Worm (Caenorhabditis elegans) whole organism, L3 larva: ENCODE measurements around the gene str-143.

Source experiments
- R02D3.7 ChIP-seq: fragments of 150-350 bp; optimal IDR thresholded peaks from 2 replicates; lab custom pipeline; 2014; ENCODE audit warnings: missing biosample characterization, missing genetic modification characterization
- ZK546.5 ChIP-seq: sonication (generic microtip); optimal IDR thresholded peaks from 2 replicates; lab custom pipeline; 2017; ENCODE audit warnings: missing biosample characterization, missing genetic modification characterization
- aly-2 ChIP-seq: fragments of 150-350 bp; optimal IDR thresholded peaks from 2 replicates; lab custom pipeline; 2014; ENCODE audit warnings: missing biosample characterization, missing genetic modification characterization
- ceh-16 ChIP-seq: sonication (generic microtip); optimal IDR thresholded peaks from 2 replicates; lab custom pipeline; 2017; ENCODE audit warnings: missing biosample characterization, missing genetic modification characterization
- ceh-28 ChIP-seq: fragments of 150-350 bp; optimal IDR thresholded peaks from 2 replicates; lab custom pipeline; 2014; ENCODE audit warnings: missing biosample characterization, missing genetic modification reagents, missing genetic modification characterization
- ceh-82 ChIP-seq: fragments of 150-350 bp; optimal IDR thresholded peaks from 2 replicates; lab custom pipeline; 2014; ENCODE audit warnings: missing biosample characterization, missing genetic modification characterization
- ceh-9 ChIP-seq: sonication (generic microtip); optimal IDR thresholded peaks from 2 replicates; lab custom pipeline; 2018; ENCODE audit warnings: missing biosample characterization, missing genetic modification characterization
- daf-12 ChIP-seq: fragments of 150-350 bp; optimal IDR thresholded peaks from 2 replicates; lab custom pipeline; 2014; ENCODE audit warnings: missing biosample characterization, missing genetic modification reagents, missing genetic modification characterization
- egl-27 ChIP-seq: sonication (generic microtip); optimal IDR thresholded peaks from 4 replicates; lab custom pipeline; 2017; ENCODE audit warnings: missing biosample characterization, missing genetic modification reagents, missing genetic modification characterization
- egl-5 ChIP-seq: fragments of 150-350 bp; optimal IDR thresholded peaks from 2 replicates; lab custom pipeline; 2017; ENCODE audit warnings: missing biosample characterization, missing genetic modification reagents, missing genetic modification characterization, inconsistent platforms
- elt-1 ChIP-seq: fragments of 150-350 bp; optimal IDR thresholded peaks from 2 replicates; lab custom pipeline; 2014; ENCODE audit warnings: missing biosample characterization, missing genetic modification characterization
- elt-2 ChIP-seq: sonication (generic microtip); optimal IDR thresholded peaks from 2 replicates; lab custom pipeline; 2016; ENCODE audit warnings: missing genetic modification reagents, mild to moderate bottlenecking, missing genetic modification characterization, missing compliant biosample characterization
- eor-1 ChIP-seq, 2 experiments: fragments of 150-350 bp; optimal IDR thresholded peaks; 2 replicates each; lab custom pipeline; 2014 to 2018; ENCODE audit warnings: missing biosample characterization in 2 of 2, missing genetic modification characterization in 2 of 2
- fkh-10 ChIP-seq: sonication (generic microtip); optimal IDR thresholded peaks from 2 replicates; lab custom pipeline; 2017; ENCODE audit warnings: missing biosample characterization, missing genetic modification reagents, missing genetic modification characterization
- fkh-2 ChIP-seq: fragments of 150-350 bp; optimal IDR thresholded peaks from 2 replicates; lab custom pipeline; 2014; ENCODE audit warnings: missing biosample characterization, missing genetic modification reagents, missing genetic modification characterization
- fos-1 ChIP-seq: fragments of 150-350 bp; optimal IDR thresholded peaks from 2 replicates; lab custom pipeline; 2014; ENCODE audit warnings: missing biosample characterization, missing genetic modification characterization
- hmg-11 ChIP-seq: sonication (generic microtip); optimal IDR thresholded peaks from 2 replicates; lab custom pipeline; 2016; ENCODE audit warnings: missing genetic modification characterization, missing compliant biosample characterization
- jun-1 ChIP-seq: fragments of 150-350 bp; optimal IDR thresholded peaks from 2 replicates; lab custom pipeline; 2014; ENCODE audit warnings: missing biosample characterization, missing genetic modification reagents, missing genetic modification characterization
- lin-15B ChIP-seq: fragments of 150-350 bp; optimal IDR thresholded peaks from 2 replicates; lab custom pipeline; 2014; ENCODE audit warnings: missing biosample characterization, missing genetic modification characterization
- lin-39 ChIP-seq: fragments of 150-350 bp; optimal IDR thresholded peaks from 2 replicates; lab custom pipeline; 2018; ENCODE audit warnings: missing biosample characterization, missing genetic modification reagents, missing genetic modification characterization
- lsy-12 ChIP-seq: sonication (generic microtip); optimal IDR thresholded peaks from 2 replicates; lab custom pipeline; 2016; ENCODE audit warnings: mild to moderate bottlenecking, missing genetic modification characterization, missing compliant biosample characterization
- mml-1 ChIP-seq: fragments of 150-350 bp; sonication (generic microtip); optimal IDR thresholded peaks from 3 replicates; lab custom pipeline; 2014; ENCODE audit warnings: missing biosample characterization, missing genetic modification characterization
- nfya-1 ChIP-seq: sonication (generic microtip); optimal IDR thresholded peaks from 2 replicates; lab custom pipeline; 2017; ENCODE audit warnings: missing genetic modification characterization, mild to moderate bottlenecking, missing compliant biosample characterization, antibody characterized with exemption, moderate library complexity; ENCODE audit not compliant: insufficient read depth
- nhr-11 ChIP-seq: fragments of 150-350 bp; optimal IDR thresholded peaks from 2 replicates; lab custom pipeline; 2014; ENCODE audit warnings: missing biosample characterization, missing genetic modification characterization
- nhr-12 ChIP-seq: fragments of 150-350 bp; optimal IDR thresholded peaks from 2 replicates; lab custom pipeline; 2014; ENCODE audit warnings: missing biosample characterization, missing genetic modification characterization
- nhr-23 ChIP-seq: fragments of 150-350 bp; optimal IDR thresholded peaks from 2 replicates; lab custom pipeline; 2014; ENCODE audit warnings: missing biosample characterization, missing genetic modification reagents, missing genetic modification characterization
- nhr-237 ChIP-seq: fragments of 150-350 bp; optimal IDR thresholded peaks from 2 replicates; lab custom pipeline; 2014; ENCODE audit warnings: missing biosample characterization, missing genetic modification characterization
- nhr-25 ChIP-seq: sonication (generic microtip); optimal IDR thresholded peaks from 2 replicates; lab custom pipeline; 2017; ENCODE audit warnings: missing biosample characterization, missing genetic modification characterization
- nhr-28 ChIP-seq: fragments of 150-350 bp; optimal IDR thresholded peaks from 2 replicates; lab custom pipeline; 2014; ENCODE audit warnings: missing biosample characterization, missing genetic modification characterization
- nhr-43 ChIP-seq: sonication (generic microtip); optimal IDR thresholded peaks from 2 replicates; lab custom pipeline; 2016; ENCODE audit warnings: mild to moderate bottlenecking, missing genetic modification characterization, missing compliant biosample characterization; ENCODE audit not compliant: poor library complexity, severe bottlenecking
- nhr-67 ChIP-seq: fragments of 150-350 bp; optimal IDR thresholded peaks from 2 replicates; lab custom pipeline; 2014; ENCODE audit warnings: missing biosample characterization, missing genetic modification characterization
- nhr-76 ChIP-seq: fragments of 150-350 bp; sonication (generic microtip); optimal IDR thresholded peaks from 5 replicates; lab custom pipeline; 2014; ENCODE audit warnings: missing biosample characterization, missing genetic modification characterization
- pha-4 ChIP-seq: fragments of 150-350 bp; optimal IDR thresholded peaks from 2 replicates; lab custom pipeline; 2014; ENCODE audit warnings: missing biosample characterization, missing genetic modification reagents, missing genetic modification characterization
- skn-1 ChIP-seq: fragments of 150-350 bp; optimal IDR thresholded peaks from 2 replicates; lab custom pipeline; 2014; ENCODE audit warnings: missing biosample characterization, missing genetic modification characterization
- snpc-4 ChIP-seq: fragments of 150-350 bp; optimal IDR thresholded peaks from 2 replicates; lab custom pipeline; 2014; ENCODE audit warnings: missing biosample characterization, missing genetic modification characterization
- zag-1 ChIP-seq: fragments of 150-350 bp; optimal IDR thresholded peaks from 2 replicates; lab custom pipeline; 2014; ENCODE audit warnings: missing biosample characterization, missing genetic modification characterization
- ztf-11 ChIP-seq: fragments of 150-350 bp; optimal IDR thresholded peaks from 2 replicates; lab custom pipeline; 2014; ENCODE audit warnings: missing biosample characterization, missing genetic modification characterization
- ztf-4 ChIP-seq: fragments of 150-350 bp; optimal IDR thresholded peaks from 2 replicates; lab custom pipeline; 2014; ENCODE audit warnings: missing biosample characterization, missing genetic modification characterization

str-143 gene

DNA sequence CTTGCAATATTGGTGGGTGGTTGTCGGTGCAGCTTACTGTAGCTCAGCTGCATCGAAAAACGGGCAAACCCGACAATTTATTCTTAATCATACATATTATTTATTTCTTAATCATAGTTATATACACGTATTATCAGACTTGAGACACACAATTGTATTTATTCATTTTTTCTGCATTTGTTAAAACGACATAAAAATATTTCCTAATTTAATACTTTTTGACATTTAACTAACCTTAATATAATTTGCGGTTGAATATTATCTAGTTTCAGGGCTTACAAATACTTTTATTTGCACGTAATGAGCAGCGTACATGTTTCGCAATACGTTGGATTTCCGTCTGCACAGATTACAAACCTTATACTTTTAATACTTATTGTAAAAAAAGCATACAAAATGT, 11.2 kb downstream of the str-143 start, which contains the start of gene str-138:
str-138 (plus strand) TSS at position 301 of the 400 bp plus-strand sequence.
- TF ChIP-seq fkh-2 (no peak), ceh-9 (tag; lab: Kevin White, UChicago) (no peak), ceh-16 (tag; lab: Kevin White, UChicago) (no peak), zag-1 (tag; lab: Kevin White, UChicago) (no peak), ceh-28 (tag; lab: Kevin White, UChicago) (no peak), fos-1 (tag; lab: Kevin White, UChicago) (no peak), skn-1 (tag; lab: Kevin White, UChicago) (no peak), snpc-4 (tag; lab: Kevin White, UChicago) (no peak), nhr-67 (tag; lab: Kevin White, UChicago) (no peak), nfya-1 (tag; lab: Kevin White, UChicago) (no peak)

DNA sequence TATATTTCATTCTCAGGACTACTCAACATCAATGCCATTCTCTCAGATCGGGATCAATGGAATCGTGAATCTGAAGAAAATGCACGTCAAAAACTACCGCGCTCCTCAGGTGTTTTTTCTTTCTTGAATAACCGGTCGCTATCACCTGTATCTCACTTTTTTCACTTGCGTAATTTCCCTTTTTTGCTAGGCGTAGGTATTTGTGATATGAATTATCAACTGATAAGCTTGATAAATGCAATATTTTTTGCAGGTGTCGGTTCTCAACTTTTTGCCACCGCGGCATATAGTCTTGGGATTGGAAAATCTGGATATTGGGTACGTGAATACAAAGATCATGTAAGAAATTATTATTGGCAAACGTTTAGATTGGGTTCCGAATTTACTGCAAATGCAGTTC, 14.4 kb downstream of the str-143 start:
- TF ChIP-seq nhr-23 (tag; lab: Kevin White, UChicago): no peak
- no peak for TF ChIP-seq nhr-25 (tag; lab: Kevin White, UChicago)
- TF ChIP-seq nfya-1 (tag; lab: Kevin White, UChicago): no peak
- TF ChIP-seq pha-4: no peak
- TF ChIP-seq jun-1 (tag; lab: Kevin White, UChicago): no peak
- TF ChIP-seq ceh-16 (tag; lab: Kevin White, UChicago): no peak
- no peak for TF ChIP-seq snpc-4 (tag; lab: Kevin White, UChicago)
- TF ChIP-seq ceh-82 (tag; lab: Kevin White, UChicago): no peak
- TF ChIP-seq, all 47 proteins: peak for 0

- TF ChIP-seq eor-1 (tag; optimal IDR thresholded peaks at IDR 0.05; lab: Kevin White, UChicago) (no peak), nhr-67 (tag; lab: Kevin White, UChicago) (no peak), nhr-11 (no peak), egl-27 (tag; lab: Kevin White, UChicago) (no peak), mml-1 (no peak), nhr-23 (tag; lab: Kevin White, UChicago) (no peak), egl-5 (no peak), ztf-4 (tag; lab: Kevin White, UChicago) (no peak), lin-39 (tag; lab: Kevin White, UChicago) (no peak), ceh-28 (tag; lab: Kevin White, UChicago) (no peak), ztf-11 (tag; lab: Kevin White, UChicago) (no peak), nhr-237 (no peak), R02D3.7 (tag; lab: Kevin White, UChicago) (no peak), daf-12 (no peak), zag-1 (tag; lab: Kevin White, UChicago) (no peak), nhr-43 (tag; lab: Kevin White, UChicago) (no peak), hmg-11 (no peak), skn-1 (tag; lab: Kevin White, UChicago) (no peak), nhr-28 (tag; lab: Kevin White, UChicago) (no peak)
Observed at ce11 chrV:8054130-8054529, 15.4 kb downstream of the str-143 start, which contains the start of gene ZC513.2. TSS of gene ZC513.2 (plus strand) at chrV:8054430.

ce11 chrV:8051851-8052250, 17.7 kb downstream of the str-143 start, which contains the start of gene sth-1:
TSS of gene sth-1 (plus strand) at chrV:8052151.
- TF ChIP-seq fkh-2 (no peak), ztf-4 (tag; lab: Kevin White, UChicago) (no peak), lin-15B (no peak), aly-2 (no peak), ZK546.5 (tag; lab: Kevin White, UChicago) (no peak), nhr-67 (tag; lab: Kevin White, UChicago) (no peak), jun-1 (tag; lab: Kevin White, UChicago) (no peak), elt-2 (tag; lab: Kevin White, UChicago) (no peak), nhr-12 (tag; lab: Kevin White, UChicago) (no peak), nhr-76 (no peak), skn-1 (tag; lab: Kevin White, UChicago) (no peak), elt-1 (tag; lab: Kevin White, UChicago) (no peak), fkh-10 (no peak), ceh-82 (tag; lab: Kevin White, UChicago) (no peak), lin-39 (tag; lab: Kevin White, UChicago) (no peak), zag-1 (tag; lab: Kevin White, UChicago) (no peak), lsy-12 (tag; lab: Kevin White, UChicago) (no peak), nhr-237 (no peak), nhr-28 (tag; lab: Kevin White, UChicago) (no peak), snpc-4 (tag; lab: Kevin White, UChicago) (no peak)
